Worm (Caenorhabditis elegans): ENCODE results near the gene jmjd-2.

- TF ChIP-seq him-1 (tag; optimal IDR thresholded peaks at IDR 0.05) (no peak), dao-5 (tag; optimal IDR thresholded peaks at IDR 0.05) (no peak)
Observed at ce11 chrII:14187456-14187855, 55.9 kb downstream of the jmjd-2 start.
